Fruit fly (Drosophila melanogaster): ENCODE measurements around the gene gcm.

dm6 chr2L:9545511-9545910 lies 36.0 kb downstream of the gcm start, which contains the start of gene CG13114:
- no peak for TF ChIP-seq psq (optimal IDR thresholded peaks at IDR 0.05)
- no peak for TF ChIP-seq usp (GFP tag; optimal IDR thresholded peaks at IDR 0.05)

Data from whole organism.